Worm (Caenorhabditis elegans) whole organism, mixed stage, embryonic: ENCODE results near the gene gcy-6.

Source experiments
- M03D4.4 ChIP-seq: sonication (generic microtip); optimal IDR thresholded peaks from 2 replicates; lab custom pipeline; 2017; ENCODE audit warnings: mild to moderate bottlenecking, missing genetic modification characterization, missing compliant biosample characterization
- bed-3 ChIP-seq: fragments of 200-800 bp; sonication (Bioruptor generic); optimal IDR thresholded peaks from 3 replicates; lab custom pipeline; 2018; ENCODE audit warnings: mild to moderate bottlenecking, missing genetic modification characterization, moderate library complexity, missing compliant biosample characterization
- blmp-1 ChIP-seq: fragments of 150-350 bp; optimal IDR thresholded peaks from 2 replicates; lab custom pipeline; 2014; ENCODE audit warnings: missing biosample characterization, missing genetic modification characterization
- ceh-39 ChIP-seq: fragments of 150-350 bp; optimal IDR thresholded peaks from 2 replicates; lab custom pipeline; 2014; ENCODE audit warnings: missing biosample characterization, missing genetic modification characterization
- ceh-43 ChIP-seq: fragments of 200-800 bp; sonication (Bioruptor generic); optimal IDR thresholded peaks from 2 replicates; lab custom pipeline; 2018; ENCODE audit warnings: mild to moderate bottlenecking, missing genetic modification characterization, moderate library complexity, missing compliant biosample characterization
- ceh-83 ChIP-seq: fragments of 200-800 bp; sonication (Bioruptor generic); optimal IDR thresholded peaks from 2 replicates; lab custom pipeline; 2018; ENCODE audit warnings: mild to moderate bottlenecking, missing genetic modification characterization, missing compliant biosample characterization
- ces-1 ChIP-seq: fragments of 150-350 bp; optimal IDR thresholded peaks from 2 replicates; lab custom pipeline; 2014; ENCODE audit warnings: missing biosample characterization, missing genetic modification reagents, missing genetic modification characterization
- cnd-1 ChIP-seq: fragments of 200-800 bp; sonication (Bioruptor generic); optimal IDR thresholded peaks from 2 replicates; lab custom pipeline; 2018; ENCODE audit warnings: mild to moderate bottlenecking, missing genetic modification characterization, missing compliant biosample characterization
- drap-1 ChIP-seq: fragments of 200-800 bp; sonication (Bioruptor generic); optimal IDR thresholded peaks from 3 replicates; lab custom pipeline; 2018; ENCODE audit warnings: mild to moderate bottlenecking, missing genetic modification characterization, missing compliant biosample characterization
- elt-1 ChIP-seq: sonication (generic microtip); optimal IDR thresholded peaks from 2 replicates; lab custom pipeline; 2017; ENCODE audit warnings: missing genetic modification characterization, mild to moderate bottlenecking, missing compliant biosample characterization, antibody characterized with exemption, moderate library complexity, borderline replicate concordance; ENCODE audit not compliant: insufficient read depth
- elt-3 ChIP-seq: fragments of 150-350 bp; optimal IDR thresholded peaks from 2 replicates; lab custom pipeline; 2014; ENCODE audit warnings: missing biosample characterization, missing genetic modification characterization
- flh-1 ChIP-seq: fragments of 200-800 bp; sonication (Bioruptor generic); optimal IDR thresholded peaks from 2 replicates; lab custom pipeline; 2018; ENCODE audit warnings: mild to moderate bottlenecking, missing genetic modification characterization, moderate library complexity, missing compliant biosample characterization
- ham-2 ChIP-seq: fragments of 200-800 bp; sonication (Bioruptor generic); optimal IDR thresholded peaks from 2 replicates; lab custom pipeline; 2018; ENCODE audit warnings: mild to moderate bottlenecking, missing genetic modification characterization, missing compliant biosample characterization
- hlh-1 ChIP-seq: fragments of 150-350 bp; optimal IDR thresholded peaks from 2 replicates; lab custom pipeline; 2014; ENCODE audit warnings: missing biosample characterization, missing genetic modification reagents, missing genetic modification characterization
- lin-13 ChIP-seq: fragments of 150-350 bp; optimal IDR thresholded peaks from 2 replicates; lab custom pipeline; 2014; ENCODE audit warnings: missing biosample characterization, missing genetic modification characterization
- lin-32 ChIP-seq: fragments of 200-800 bp; sonication (Bioruptor generic); optimal IDR thresholded peaks from 2 replicates; lab custom pipeline; 2018; ENCODE audit warnings: mild to moderate bottlenecking, missing genetic modification characterization, missing compliant biosample characterization
- lsy-2 ChIP-seq: fragments of 150-350 bp; optimal IDR thresholded peaks from 2 replicates; lab custom pipeline; 2014; ENCODE audit warnings: missing biosample characterization, missing genetic modification characterization
- mab-5 ChIP-seq: fragments of 150-350 bp; optimal IDR thresholded peaks from 2 replicates; lab custom pipeline; 2014; ENCODE audit warnings: missing biosample characterization, missing genetic modification characterization
- mep-1 ChIP-seq: fragments of 150-350 bp; optimal IDR thresholded peaks from 2 replicates; lab custom pipeline; 2017; ENCODE audit warnings: missing biosample characterization, missing genetic modification reagents, missing genetic modification characterization, inconsistent platforms
- mls-2 ChIP-seq: sonication (generic microtip); optimal IDR thresholded peaks from 2 replicates; lab custom pipeline; 2016; ENCODE audit warnings: mild to moderate bottlenecking, missing genetic modification characterization, moderate library complexity, missing compliant biosample characterization
- nhr-12 ChIP-seq: fragments of 150-350 bp; optimal IDR thresholded peaks from 2 replicates; lab custom pipeline; 2014; ENCODE audit warnings: missing biosample characterization, missing genetic modification characterization
- nhr-2 ChIP-seq: fragments of 150-350 bp; optimal IDR thresholded peaks from 2 replicates; lab custom pipeline; 2014; ENCODE audit warnings: missing biosample characterization, missing genetic modification characterization
- nhr-237 ChIP-seq: fragments of 150-350 bp; optimal IDR thresholded peaks from 2 replicates; lab custom pipeline; 2014; ENCODE audit warnings: missing biosample characterization, missing genetic modification characterization
- nhr-28 ChIP-seq: fragments of 150-350 bp; optimal IDR thresholded peaks from 2 replicates; lab custom pipeline; 2014; ENCODE audit warnings: missing biosample characterization, missing genetic modification characterization
- nhr-76 ChIP-seq: sonication (generic microtip); optimal IDR thresholded peaks from 2 replicates; lab custom pipeline; 2017; ENCODE audit warnings: missing biosample characterization, missing genetic modification characterization
- pha-4 ChIP-seq: fragments of 150-350 bp; optimal IDR thresholded peaks from 2 replicates; lab custom pipeline; 2018; ENCODE audit warnings: missing biosample characterization, missing genetic modification reagents, missing genetic modification characterization
- sem-2 ChIP-seq: fragments of 200-800 bp; sonication (Bioruptor generic); optimal IDR thresholded peaks from 2 replicates; lab custom pipeline; 2018; ENCODE audit warnings: mild to moderate bottlenecking, missing genetic modification characterization, missing compliant biosample characterization
- snpc-4 ChIP-seq: fragments of 150-350 bp; optimal IDR thresholded peaks from 2 replicates; lab custom pipeline; 2014; ENCODE audit warnings: missing biosample characterization, missing genetic modification characterization
- sptf-1 ChIP-seq: sonication (generic microtip); optimal IDR thresholded peaks from 2 replicates; lab custom pipeline; 2017; ENCODE audit warnings: mild to moderate bottlenecking, missing genetic modification characterization, moderate library complexity, missing compliant biosample characterization
- tbx-8 ChIP-seq: fragments of 200-800 bp; sonication (Bioruptor generic); optimal IDR thresholded peaks from 2 replicates; lab custom pipeline; 2018; ENCODE audit warnings: mild to moderate bottlenecking, missing genetic modification characterization, moderate library complexity, missing compliant biosample characterization
- unc-120 ChIP-seq: sonication (generic microtip); optimal IDR thresholded peaks from 2 replicates; lab custom pipeline; 2017; ENCODE audit warnings: missing genetic modification characterization, missing compliant biosample characterization; ENCODE audit not compliant: poor library complexity, severe bottlenecking
- unc-39 ChIP-seq: fragments of 150-350 bp; optimal IDR thresholded peaks from 2 replicates; lab custom pipeline; 2014; ENCODE audit warnings: missing biosample characterization, missing genetic modification characterization
- unc-62 ChIP-seq: fragments of 150-350 bp; optimal IDR thresholded peaks from 2 replicates; lab custom pipeline; 2014; ENCODE audit warnings: missing biosample characterization, missing genetic modification reagents, missing genetic modification characterization
- zip-8 ChIP-seq: fragments of 150-350 bp; optimal IDR thresholded peaks from 2 replicates; lab custom pipeline; 2014; ENCODE audit warnings: missing biosample characterization, missing genetic modification characterization
- ztf-11 ChIP-seq: fragments of 150-350 bp; optimal IDR thresholded peaks from 2 replicates; lab custom pipeline; 2014; ENCODE audit warnings: missing biosample characterization, missing genetic modification characterization

Gene gcy-6

DNA sequence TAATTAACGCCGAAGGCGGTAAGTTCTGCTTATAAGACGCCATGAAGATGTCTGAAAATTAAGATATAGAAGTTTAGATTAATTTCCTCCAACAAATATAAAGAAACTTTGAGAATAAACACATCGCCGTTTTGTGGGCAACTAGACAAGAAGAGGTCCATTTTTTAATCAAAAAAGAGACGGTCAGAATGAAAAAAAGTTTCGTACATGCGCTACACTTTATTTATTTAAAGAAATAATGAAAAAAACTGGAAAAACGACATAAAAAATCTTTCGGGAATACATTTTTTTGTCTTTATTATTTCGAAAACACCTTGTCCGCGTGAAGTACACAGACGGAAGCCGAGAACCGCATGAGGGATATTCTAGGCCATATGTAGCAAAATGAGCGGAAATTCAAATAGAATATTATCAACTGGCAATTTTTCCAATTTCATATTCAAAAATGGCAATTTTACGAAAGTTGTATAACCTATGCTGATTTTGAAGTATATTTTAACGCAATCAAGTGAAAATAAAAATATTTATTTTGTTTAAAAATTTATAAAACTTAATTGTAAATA is 42.0 kb upstream of the gcy-6 start, which contains the start of gene sluh-7:
Gene sluh-7 (minus strand): TSS at position 51 of the 563 bp plus-strand sequence.
- TF ChIP-seq nhr-76 (tag; lab: Kevin White, UChicago) (no peak), pha-4 (tag; lab: Kevin White, UChicago) (peak; percentile 49), mep-1 (tag; lab: Kevin White, UChicago) (peak; percentile 22), hlh-1 (tag; lab: Kevin White, UChicago) (peak; percentile 1), M03D4.4 (tag; lab: Kevin White, UChicago) (no peak), ceh-83 (GFP tag; lab: Kevin White, UChicago) (peak; percentile 5), lsy-2 (peak; percentile 72), lin-13 (tag; lab: Kevin White, UChicago) (peak; percentile 29), bed-3 (GFP tag; lab: Kevin White, UChicago) (no peak), unc-120 (tag; lab: Kevin White, UChicago) (peak; percentile 44), unc-62 (GFP tag; lab: Kevin White, UChicago) (no peak), nhr-237 (tag; lab: Kevin White, UChicago) (peak; percentile 62), ceh-43 (GFP tag; lab: Kevin White, UChicago) (no peak), ceh-39 (tag; lab: Kevin White, UChicago) (peak; percentile 42), ces-1 (GFP tag; lab: Kevin White, UChicago) (peak; percentile 55), sptf-1 (tag; lab: Kevin White, UChicago) (peak; percentile 66), tbx-8 (no peak)

DNA sequence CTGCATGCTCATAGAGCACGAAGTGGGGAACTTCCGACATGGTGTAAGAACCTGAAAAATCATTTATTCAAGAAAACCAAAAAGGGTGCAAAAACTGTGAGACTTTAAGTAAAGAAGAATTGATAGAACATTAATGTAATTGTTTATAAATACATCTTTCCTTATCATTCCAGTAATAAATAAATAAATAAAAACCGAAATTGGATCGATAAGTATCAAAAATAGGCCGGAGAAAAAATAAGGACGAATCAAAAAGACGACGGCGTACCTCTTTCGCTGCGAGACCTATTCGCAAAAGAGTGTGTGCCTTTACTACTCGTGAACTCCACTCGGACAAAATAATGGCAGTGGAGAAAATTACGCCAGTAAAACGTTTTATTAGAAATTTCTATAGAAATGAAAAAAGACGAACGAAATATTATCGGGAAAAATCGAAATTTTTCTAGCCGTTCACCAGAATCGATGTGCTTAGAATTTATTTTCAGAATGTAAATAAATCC is 39.1 kb upstream of the gcy-6 start, which contains the start of gene nol-56:
Gene nol-56 (minus strand): TSS at position 51 of the 500 bp plus-strand sequence.
- TF ChIP-seq ham-2 (GFP tag; lab: Kevin White, UChicago) = no peak
- TF ChIP-seq elt-3 (tag; lab: Kevin White, UChicago) = no peak
- TF ChIP-seq elt-1 (tag; lab: Kevin White, UChicago) = no peak
- peak; percentile 45 for TF ChIP-seq nhr-237 (tag; lab: Kevin White, UChicago)
- TF ChIP-seq nhr-2 (tag; lab: Kevin White, UChicago) = no peak
- peak; percentile 64 for TF ChIP-seq mep-1 (tag; lab: Kevin White, UChicago)
- TF ChIP-seq lin-13 (tag; lab: Kevin White, UChicago) = peak; percentile 56
- no peak for TF ChIP-seq unc-39 (tag; lab: Kevin White, UChicago)
- no peak for TF ChIP-seq unc-62 (GFP tag; lab: Kevin White, UChicago)
- TF ChIP-seq nhr-76 (tag; lab: Kevin White, UChicago) = no peak
- no peak for TF ChIP-seq ceh-43 (GFP tag; lab: Kevin White, UChicago)
- TF ChIP-seq blmp-1 (tag; lab: Kevin White, UChicago) = no peak
- TF ChIP-seq lin-32 (GFP tag; lab: Kevin White, UChicago) = no peak
- no peak for TF ChIP-seq drap-1 (GFP tag; lab: Kevin White, UChicago)
- no peak for TF ChIP-seq snpc-4
- TF ChIP-seq bed-3 (GFP tag; lab: Kevin White, UChicago) = no peak
- peak; percentile 77 for TF ChIP-seq ces-1 (GFP tag; lab: Kevin White, UChicago)
- TF ChIP-seq hlh-1 (tag; lab: Kevin White, UChicago) = peak; percentile 53
- no peak for TF ChIP-seq sptf-1 (tag; lab: Kevin White, UChicago)
- peak; percentile 77 for TF ChIP-seq lsy-2
- no peak for TF ChIP-seq tbx-8
- TF ChIP-seq sem-2 (GFP tag; lab: Kevin White, UChicago) = no peak
- no peak for TF ChIP-seq M03D4.4 (tag; lab: Kevin White, UChicago)
- TF ChIP-seq zip-8 (tag; lab: Kevin White, UChicago) = no peak
- no peak for TF ChIP-seq ztf-11 (tag; lab: Kevin White, UChicago)
- no peak for TF ChIP-seq flh-1 (GFP tag; lab: Kevin White, UChicago)
- TF ChIP-seq pha-4 (tag; lab: Kevin White, UChicago) = peak; percentile 49
- no peak for TF ChIP-seq nhr-28
- no peak for TF ChIP-seq nhr-12 (tag; lab: Kevin White, UChicago)
- TF ChIP-seq cnd-1 (tag; lab: Kevin White, UChicago) = no peak
- TF ChIP-seq ceh-83 (GFP tag; lab: Kevin White, UChicago) = no peak
- no peak for TF ChIP-seq mls-2 (tag; lab: Kevin White, UChicago)
- no peak for TF ChIP-seq unc-120 (tag; lab: Kevin White, UChicago)
- peak; percentile 82 for TF ChIP-seq ceh-39 (tag; lab: Kevin White, UChicago)
- TF ChIP-seq mab-5 (tag; lab: Kevin White, UChicago) = no peak
